Worm (Caenorhabditis elegans) whole organism, L1 larva: ENCODE data around the gene sut-2.

ENCODE experiments used
- aly-2 ChIP-seq: fragments of 150-350 bp; optimal IDR thresholded peaks from 2 replicates; lab custom pipeline; 2014; ENCODE audit warnings: missing biosample characterization, missing genetic modification characterization
- ceh-82 ChIP-seq, 3 experiments: fragments of 150-350 bp in 1 of 3; sonication (generic microtip) in 2 of 3; optimal IDR thresholded peaks; 2 replicates each; lab custom pipeline; 2014 to 2017; ENCODE audit warnings: missing biosample characterization in 3 of 3, missing genetic modification characterization in 3 of 3
- lin-35 ChIP-seq, 2 experiments: fragments of 150-350 bp; optimal IDR thresholded peaks; 2 replicates each; lab custom pipeline; 2014; ENCODE audit warnings: missing biosample characterization in 2 of 2, missing genetic modification characterization in 2 of 2, missing genetic modification reagents in 2 of 2
- lsy-2 ChIP-seq, 2 experiments: fragments of 150-350 bp; optimal IDR thresholded peaks; 2 replicates each; lab custom pipeline; 2014; ENCODE audit warnings: missing biosample characterization in 2 of 2, missing genetic modification characterization in 2 of 2
- rnt-1 ChIP-seq: sonication (generic microtip); optimal IDR thresholded peaks from 2 replicates; lab custom pipeline; 2016; ENCODE audit warnings: mild to moderate bottlenecking, missing genetic modification characterization, moderate library complexity, missing compliant biosample characterization
- swsn-7 ChIP-seq: sonication (generic microtip); optimal IDR thresholded peaks from 2 replicates; lab custom pipeline; 2016; ENCODE audit warnings: missing genetic modification characterization, missing compliant biosample characterization
- unc-30 ChIP-seq: sonication (generic microtip); optimal IDR thresholded peaks from 2 replicates; lab custom pipeline; 2017; ENCODE audit warnings: missing biosample characterization, missing genetic modification characterization

- TF ChIP-seq ceh-82 (tag; optimal IDR thresholded peaks at IDR 0.05; lab: Kevin White, UChicago) (no peak), rnt-1 (tag; lab: Kevin White, UChicago) (no peak), aly-2 (no peak), swsn-7 (tag; lab: Kevin White, UChicago) (no peak), lsy-2 (tag; optimal IDR thresholded peaks at IDR 0.05; lab: Kevin White, UChicago) (no peak), unc-30 (tag; lab: Kevin White, UChicago) (no peak), lin-35 (GFP tag; optimal IDR thresholded peaks at IDR 0.05; lab: Kevin White, UChicago) (no peak)
Measured at ce11 chrV:4580594-4580993, 10.7 kb upstream of the sut-2 start.
